Fruit fly (Drosophila melanogaster) whole organism, prepupa: ENCODE measurements around the gene Trs20.

Source experiments
- Blimp-1 ChIP-seq: fragments of 200-800 bp; sonication (Bioruptor generic); optimal IDR thresholded peaks from 3 replicates; lab custom pipeline; 2017; ENCODE audit warnings: missing biosample characterization, missing genetic modification characterization, mild to moderate bottlenecking, moderate library complexity, missing genetic modification reagents
- CG10631 ChIP-seq: fragments of 200-800 bp; sonication (Bioruptor generic); optimal IDR thresholded peaks from 2 replicates; lab custom pipeline; 2016; ENCODE audit warnings: missing biosample characterization, missing genetic modification characterization
- CG11294 ChIP-seq: fragments of 200-800 bp; sonication (Bioruptor generic); IDR thresholded peaks from 2 replicates; pipeline ENCODE4 v1.3.6; 2022; ENCODE audit warnings: missing biosample characterization, missing genetic modification characterization
- CG11762 ChIP-seq: fragments of 200-800 bp; sonication (Bioruptor generic); optimal IDR thresholded peaks from 3 replicates; lab custom pipeline; 2016; ENCODE audit warnings: missing biosample characterization, missing genetic modification characterization; ENCODE audit not compliant: insufficient read depth
- CG11902 ChIP-seq: fragments of 200-800 bp; sonication (Bioruptor generic); optimal IDR thresholded peaks from 3 replicates; lab custom pipeline; 2016; ENCODE audit warnings: missing biosample characterization, missing genetic modification characterization
- CG15336 ChIP-seq: fragments of 200-800 bp; sonication (Bioruptor generic); IDR thresholded peaks from 2 replicates; pipeline ENCODE4 v1.3.6; 2022; ENCODE audit warnings: missing biosample characterization, missing genetic modification characterization
- CG16779 ChIP-seq: fragments of 200-800 bp; sonication (Bioruptor generic); optimal IDR thresholded peaks from 3 replicates; lab custom pipeline; 2017; ENCODE audit warnings: missing biosample characterization, mild to moderate bottlenecking, missing genetic modification characterization
- CG3032 ChIP-seq: fragments of 200-800 bp; optimal IDR thresholded peaks from 2 replicates; lab custom pipeline; 2019; ENCODE audit warnings: missing biosample characterization, mild to moderate bottlenecking, missing genetic modification characterization, moderate library complexity
- CG31627 ChIP-seq: fragments of 200-800 bp; sonication (Bioruptor generic); optimal IDR thresholded peaks from 3 replicates; lab custom pipeline; 2016; ENCODE audit warnings: missing biosample characterization, missing genetic modification characterization
- CG32006 ChIP-seq: fragments of 200-800 bp; sonication (Bioruptor generic); optimal IDR thresholded peaks from 3 replicates; lab custom pipeline; 2017; ENCODE audit warnings: missing biosample characterization, mild to moderate bottlenecking, missing genetic modification characterization
- CG34406 ChIP-seq: fragments of 200-800 bp; sonication (Bioruptor generic); optimal IDR thresholded peaks from 3 replicates; lab custom pipeline; 2016; ENCODE audit warnings: missing biosample characterization, missing genetic modification characterization
- CG3919 ChIP-seq: fragments of 200-800 bp; sonication (Bioruptor generic); optimal IDR thresholded peaks from 3 replicates; lab custom pipeline; 2016; ENCODE audit warnings: missing biosample characterization, missing genetic modification characterization
- CG4318 ChIP-seq: fragments of 200-800 bp; sonication (Bioruptor generic); optimal IDR thresholded peaks from 3 replicates; lab custom pipeline; 2017; ENCODE audit warnings: missing biosample characterization, mild to moderate bottlenecking, missing genetic modification characterization
- CG6276 ChIP-seq: fragments of 200-800 bp; sonication (Bioruptor generic); optimal IDR thresholded peaks from 2 replicates; lab custom pipeline; 2017; ENCODE audit warnings: missing biosample characterization, mild to moderate bottlenecking, missing genetic modification characterization
- CG6854 ChIP-seq: fragments of 200-800 bp; sonication (Bioruptor generic); optimal IDR thresholded peaks from 2 replicates; lab custom pipeline; 2017; ENCODE audit warnings: missing biosample characterization, mild to moderate bottlenecking, missing genetic modification characterization
- CG7368 ChIP-seq: fragments of 200-800 bp; sonication (Bioruptor generic); optimal IDR thresholded peaks from 3 replicates; lab custom pipeline; 2016; ENCODE audit warnings: missing biosample characterization, missing genetic modification characterization
- CG8119 ChIP-seq: fragments of 200-800 bp; sonication (Bioruptor generic); IDR thresholded peaks from 3 replicates; pipeline ENCODE4 v1.3.6; 2022; ENCODE audit warnings: missing biosample characterization, missing genetic modification characterization
- CG8319 ChIP-seq: fragments of 200-800 bp; sonication (Bioruptor generic); optimal IDR thresholded peaks from 3 replicates; lab custom pipeline; 2016; ENCODE audit warnings: missing biosample characterization, missing genetic modification characterization
- CG8632 ChIP-seq: fragments of 200-800 bp; sonication (Bioruptor generic); optimal IDR thresholded peaks from 3 replicates; lab custom pipeline; 2016; ENCODE audit warnings: missing biosample characterization, missing genetic modification characterization
- CG9139 ChIP-seq: fragments of 200-800 bp; sonication (Bioruptor generic); optimal IDR thresholded peaks from 3 replicates; lab custom pipeline; 2017; ENCODE audit warnings: missing biosample characterization, mild to moderate bottlenecking, missing genetic modification characterization
- Eip75B ChIP-seq: fragments of 200-800 bp; sonication (Bioruptor generic); optimal IDR thresholded peaks from 3 replicates; lab custom pipeline; 2016; ENCODE audit warnings: missing biosample characterization, missing genetic modification characterization
- Eip78C ChIP-seq: fragments of 200-800 bp; sonication (Bioruptor generic); peaks from one replicate; lab custom pipeline; 2016; ENCODE audit warnings: missing biosample characterization, missing genetic modification characterization
- Eip93F ChIP-seq: fragments of 200-800 bp; sonication (Bioruptor generic); optimal IDR thresholded peaks from 2 replicates; lab custom pipeline; 2016; ENCODE audit warnings: missing biosample characterization, mild to moderate bottlenecking, missing genetic modification characterization
- Ets21C ChIP-seq: fragments of 200-800 bp; sonication (Bioruptor generic); optimal IDR thresholded peaks from 3 replicates; lab custom pipeline; 2016; ENCODE audit warnings: missing biosample characterization, missing genetic modification characterization
- Ets96B ChIP-seq: fragments of 200-800 bp; optimal IDR thresholded peaks from 2 replicates; lab custom pipeline; 2019; ENCODE audit warnings: missing biosample characterization, mild to moderate bottlenecking, missing genetic modification characterization, moderate library complexity
- Gug ChIP-seq: fragments of 200-800 bp; sonication (Bioruptor generic); IDR thresholded peaks from 2 replicates; pipeline ENCODE4 v1.3.6; 2022; ENCODE audit warnings: missing biosample characterization, missing genetic modification characterization
- Hr38 ChIP-seq: sonication (Bioruptor generic); optimal IDR thresholded peaks from 2 replicates; lab custom pipeline; 2016; ENCODE audit warnings: missing biosample characterization, missing genetic modification characterization
- Hr4 ChIP-seq: fragments of 200-800 bp; sonication (Bioruptor generic); optimal IDR thresholded peaks from 3 replicates; lab custom pipeline; 2016; ENCODE audit warnings: missing biosample characterization, missing genetic modification characterization
- Lpt ChIP-seq: fragments of 200-800 bp; sonication (Bioruptor generic); optimal IDR thresholded peaks from 3 replicates; lab custom pipeline; 2016; ENCODE audit warnings: missing biosample characterization, missing genetic modification characterization
- Sox102F ChIP-seq: fragments of 200-800 bp; sonication (Bioruptor generic); optimal IDR thresholded peaks from 2 replicates; lab custom pipeline; 2016; ENCODE audit warnings: missing biosample characterization, mild to moderate bottlenecking, missing genetic modification characterization
- Sox14 ChIP-seq: fragments of 200-800 bp; sonication (Bioruptor generic); optimal IDR thresholded peaks from 3 replicates; lab custom pipeline; 2016; ENCODE audit warnings: missing biosample characterization, missing genetic modification characterization
- Sox15 ChIP-seq: fragments of 200-800 bp; sonication (Bioruptor generic); optimal IDR thresholded peaks from 3 replicates; lab custom pipeline; 2016; ENCODE audit warnings: missing biosample characterization, missing genetic modification characterization
- cyc ChIP-seq: fragments of 200-800 bp; sonication (Bioruptor generic); optimal IDR thresholded peaks from 3 replicates; lab custom pipeline; 2016; ENCODE audit warnings: missing biosample characterization, missing genetic modification characterization
- dac ChIP-seq: fragments of 200-800 bp; sonication (Bioruptor generic); optimal IDR thresholded peaks from 2 replicates; lab custom pipeline; 2017; ENCODE audit warnings: missing biosample characterization, mild to moderate bottlenecking, missing genetic modification characterization
- dsx ChIP-seq: fragments of 200-800 bp; optimal IDR thresholded peaks from 3 replicates; lab custom pipeline; 2019; ENCODE audit warnings: missing biosample characterization, mild to moderate bottlenecking, missing genetic modification characterization, moderate library complexity; ENCODE audit not compliant: poor library complexity, severe bottlenecking
- eg ChIP-seq: fragments of 200-800 bp; sonication (Bioruptor generic); IDR thresholded peaks from 3 replicates; pipeline ENCODE4 v1.3.6; 2022; ENCODE audit warnings: missing biosample characterization, missing genetic modification characterization
- esn ChIP-seq: fragments of 200-800 bp; sonication (Bioruptor generic); optimal IDR thresholded peaks from 2 replicates; lab custom pipeline; 2016; ENCODE audit warnings: missing biosample characterization, mild to moderate bottlenecking, missing genetic modification characterization, moderate library complexity
- fd85E ChIP-seq: fragments of 200-800 bp; sonication (Bioruptor generic); optimal IDR thresholded peaks from 3 replicates; lab custom pipeline; 2016; ENCODE audit warnings: missing biosample characterization, missing genetic modification characterization
- lz ChIP-seq: fragments of 200-800 bp; sonication (Bioruptor generic); optimal IDR thresholded peaks from 3 replicates; lab custom pipeline; 2016; ENCODE audit warnings: missing biosample characterization, missing genetic modification characterization
- salr ChIP-seq, 2 experiments: fragments of 200-800 bp; sonication (Bioruptor generic); optimal IDR thresholded peaks; 3 replicates each; lab custom pipeline; 2016 to 2018; ENCODE audit warnings: missing biosample characterization in 2 of 2, missing genetic modification characterization in 2 of 2, mild to moderate bottlenecking in 1 of 2
- svp ChIP-seq: fragments of 200-800 bp; sonication (Bioruptor generic); peaks from one replicate; lab custom pipeline; 2016; ENCODE audit warnings: missing biosample characterization, missing genetic modification characterization
- topi ChIP-seq: fragments of 200-800 bp; sonication (Bioruptor generic); optimal IDR thresholded peaks from 3 replicates; lab custom pipeline; 2016; ENCODE audit warnings: missing biosample characterization, missing genetic modification characterization
- vri ChIP-seq: fragments of 200-800 bp; sonication (Bioruptor generic); optimal IDR thresholded peaks from 3 replicates; lab custom pipeline; 2016; ENCODE audit warnings: missing biosample characterization, mild to moderate bottlenecking, missing genetic modification characterization

Trs20 gene

dm6 chr3L:16128481-16128972, 2.9 kb downstream of the Trs20 start, which contains the start of gene Pgm1 (continued):
- TF ChIP-seq CG16779 (tag; lab: Kevin White, UChicago) (no peak), Lpt (GFP tag; lab: Kevin White, UChicago) (peak; percentile 86), Gug (GFP tag; lab: Robert Waterston, UW) (no peak; the same call in none of the 2 replicates), CG3919 (GFP tag; lab: Kevin White, UChicago) (peak; percentile 95), CG8632 (GFP tag; lab: Kevin White, UChicago) (peak; percentile 89), dsx (peak; percentile 83), Sox102F (peak; percentile 97), Eip93F (GFP tag; lab: Kevin White, UChicago) (no peak), cyc (peak; percentile 94), CG31627 (GFP tag; lab: Kevin White, UChicago) (peak; percentile 96), Sox15 (GFP tag; lab: Kevin White, UChicago) (peak; percentile 89), CG8119 (GFP tag; lab: Robert Waterston, UW) (no peak; the same call in 1 of the 3 replicates), Hr4 (GFP tag; lab: Kevin White, UChicago) (peak; percentile 94), CG4318 (no peak)

- no peak for TF ChIP-seq Sox102F
- TF ChIP-seq CG31627 (GFP tag; lab: Kevin White, UChicago) = no peak
Observed at dm6 chr3L:16121791-16122190, 9.6 kb downstream of the Trs20 start, which contains the start of gene Strump. Gene Strump (plus strand): TSS chr3L:16122002.

- peak; percentile 97 for TF ChIP-seq Eip78C (GFP tag; lab: Kevin White, UChicago)
- peak; percentile 92 for TF ChIP-seq esn (GFP tag; lab: Kevin White, UChicago)
- TF ChIP-seq CG15336 (GFP tag; lab: Robert Waterston, UW) = peak; percentile 87
- TF ChIP-seq CG8319 (GFP tag; lab: Kevin White, UChicago) = no peak
- peak; percentile 92 for TF ChIP-seq Eip93F (GFP tag; lab: Kevin White, UChicago)
- TF ChIP-seq CG4318 = no peak
- peak; percentile 62; the same call in 1 of the 2 replicates for TF ChIP-seq CG11294 (GFP tag; lab: Robert Waterston, UW)
- peak; percentile 80 for TF ChIP-seq CG3032 (tag; lab: Kevin White, UChicago)
- TF ChIP-seq salr (GFP tag; optimal IDR thresholded peaks at IDR 0.05; lab: Kevin White, UChicago) = no peak
- peak; percentile 92 for TF ChIP-seq Sox14 (GFP tag; lab: Kevin White, UChicago)
- no peak for TF ChIP-seq CG6276
- peak; percentile 65 for TF ChIP-seq CG6854 (GFP tag; lab: Kevin White, UChicago)
- TF ChIP-seq dsx = peak; percentile 73
- peak; percentile 85 for TF ChIP-seq CG7368 (GFP tag; lab: Kevin White, UChicago)
- TF ChIP-seq CG8632 (GFP tag; lab: Kevin White, UChicago) = peak; percentile 80
- peak; percentile 68 for TF ChIP-seq Blimp-1 (GFP tag; lab: Kevin White, UChicago)
- TF ChIP-seq CG11762 = no peak
- peak; percentile 87 for TF ChIP-seq cyc
- peak; percentile 90 for TF ChIP-seq lz (GFP tag; lab: Kevin White, UChicago)
- TF ChIP-seq dac (GFP tag; lab: Kevin White, UChicago) = no peak
- TF ChIP-seq CG31627 (GFP tag; lab: Kevin White, UChicago) = peak; percentile 92
- TF ChIP-seq topi (GFP tag; lab: Kevin White, UChicago) = peak; percentile 91
- no peak for TF ChIP-seq CG9139
- peak; percentile 90; the same call in 2 of the 3 replicates for TF ChIP-seq eg (GFP tag; lab: Robert Waterston, UW)
- no peak for TF ChIP-seq fd85E (GFP tag; lab: Kevin White, UChicago)
- TF ChIP-seq Gug (GFP tag; lab: Robert Waterston, UW) = peak; percentile 77
- TF ChIP-seq Hr4 (GFP tag; lab: Kevin White, UChicago) = peak; percentile 88
- TF ChIP-seq CG10631 = no peak
- peak; percentile 75 for TF ChIP-seq CG11902 (GFP tag; lab: Kevin White, UChicago)
- peak; percentile 77 for TF ChIP-seq Sox15 (GFP tag; lab: Kevin White, UChicago)
- peak; percentile 83 for TF ChIP-seq Sox102F
- peak; percentile 77 for TF ChIP-seq CG34406 (GFP tag; lab: Kevin White, UChicago)
- no peak for TF ChIP-seq svp (GFP tag; lab: Kevin White, UChicago)
- TF ChIP-seq Ets96B (tag; lab: Kevin White, UChicago) = peak; percentile 82
- TF ChIP-seq CG8119 (GFP tag; lab: Robert Waterston, UW) = no peak; the same call in 1 of the 3 replicates
- no peak for TF ChIP-seq Hr38 (GFP tag; lab: Kevin White, UChicago)
- peak; percentile 86 for TF ChIP-seq CG3919 (GFP tag; lab: Kevin White, UChicago)
- no peak for TF ChIP-seq CG16779 (tag; lab: Kevin White, UChicago)
- no peak for TF ChIP-seq Eip75B (GFP tag; lab: Kevin White, UChicago)
- no peak for TF ChIP-seq vri (GFP tag; lab: Kevin White, UChicago)
- TF ChIP-seq Ets21C (GFP tag; lab: Kevin White, UChicago) = no peak
- TF ChIP-seq CG32006 = no peak
Observed at dm6 chr3L:16113607-16114337, 17.7 kb downstream of the Trs20 start.
